Worm (Caenorhabditis elegans) whole organism, L4 larva: ENCODE measurements around the gene lmtr-3.

Experiments used
- F10B5.3 ChIP-seq: sonication (generic microtip); optimal IDR thresholded peaks from 2 replicates; lab custom pipeline; 2016; ENCODE audit warnings: mild to moderate bottlenecking, missing genetic modification characterization, missing compliant biosample characterization
- F44E2.7 ChIP-seq: fragments of 200-800 bp; sonication (Bioruptor generic); IDR thresholded peaks from 2 replicates; pipeline ENCODE4 v2.1.2; 2022; ENCODE audit warnings: missing genetic modification characterization, missing compliant biosample characterization
- F49E8.2 ChIP-seq: sonication (generic microtip); optimal IDR thresholded peaks from 2 replicates; lab custom pipeline; 2016; ENCODE audit warnings: missing compliant biosample characterization, mild to moderate bottlenecking, missing genetic modification characterization, borderline replicate concordance
- R02D3.7 ChIP-seq: fragments of 150-350 bp; sonication (generic microtip); optimal IDR thresholded peaks from 3 replicates; lab custom pipeline; 2014; ENCODE audit warnings: missing biosample characterization, missing genetic modification characterization
- T26A8.4 ChIP-seq: fragments of 200-800 bp; sonication (Bioruptor generic); IDR thresholded peaks from 2 replicates; pipeline ENCODE4 v1.3.6; 2022; ENCODE audit warnings: missing genetic modification characterization, missing compliant biosample characterization
- aha-1 ChIP-seq: fragments of 150-350 bp; peaks from one replicate; lab custom pipeline; 2014; ENCODE audit warnings: missing biosample characterization, missing genetic modification characterization
- ama-1 ChIP-seq: fragments of 150-350 bp; optimal IDR thresholded peaks from 2 replicates; lab custom pipeline; 2014; ENCODE audit warnings: inconsistent platforms, mixed read lengths
- arid-1 ChIP-seq: fragments of 200-800 bp; sonication (Bioruptor generic); conservative IDR thresholded peaks from 2 replicates; pipeline ENCODE4 v1.3.6; 2022; ENCODE audit warnings: missing genetic modification reagents, missing genetic modification characterization, missing compliant biosample characterization
- attf-4 ChIP-seq: sonication (generic microtip); optimal IDR thresholded peaks from 3 replicates; lab custom pipeline; 2017; ENCODE audit warnings: missing biosample characterization, missing genetic modification characterization
- ceh-20 ChIP-seq: fragments of 200-800 bp; sonication (Bioruptor generic); IDR thresholded peaks from 2 replicates; pipeline ENCODE4 v1.3.6; 2022; ENCODE audit warnings: missing genetic modification reagents, missing genetic modification characterization, missing compliant biosample characterization
- daf-12 ChIP-seq: fragments of 150-350 bp; optimal IDR thresholded peaks from 2 replicates; lab custom pipeline; 2014; ENCODE audit warnings: missing biosample characterization, missing genetic modification reagents, missing genetic modification characterization
- daf-8 ChIP-seq: fragments of 200-800 bp; sonication (Bioruptor generic); IDR thresholded peaks from 2 replicates; pipeline ENCODE4 v1.3.6; 2022; ENCODE audit warnings: missing genetic modification characterization, missing compliant biosample characterization
- dmd-6 ChIP-seq: fragments of 200-800 bp; sonication (Bioruptor generic); IDR thresholded peaks from 2 replicates; pipeline ENCODE4 v1.3.6; 2022; ENCODE audit warnings: missing genetic modification reagents, missing genetic modification characterization, missing compliant biosample characterization
- dmd-9 ChIP-seq: fragments of 200-800 bp; sonication (Bioruptor generic); IDR thresholded peaks from 2 replicates; pipeline ENCODE4 v1.3.6; 2022; ENCODE audit warnings: missing genetic modification reagents, missing genetic modification characterization, missing compliant biosample characterization
- dpl-1 ChIP-seq: fragments of 150-350 bp; optimal IDR thresholded peaks from 2 replicates; lab custom pipeline; 2014; ENCODE audit warnings: missing biosample characterization, missing genetic modification reagents, missing genetic modification characterization
- duxl-1 ChIP-seq: sonication (generic microtip); optimal IDR thresholded peaks from 2 replicates; lab custom pipeline; 2016; ENCODE audit warnings: mild to moderate bottlenecking, missing genetic modification characterization, moderate library complexity, missing compliant biosample characterization; ENCODE audit not compliant: poor library complexity
- dve-1 ChIP-seq: sonication (generic microtip); optimal IDR thresholded peaks from 2 replicates; lab custom pipeline; 2017; ENCODE audit warnings: antibody characterized with exemption, mild to moderate bottlenecking, missing genetic modification characterization, missing compliant biosample characterization; ENCODE audit not compliant: insufficient read depth
- egl-43 ChIP-seq: fragments of 200-800 bp; sonication (Bioruptor generic); IDR thresholded peaks from 2 replicates; pipeline ENCODE4 v1.3.6; 2022; ENCODE audit warnings: missing genetic modification reagents, missing genetic modification characterization, missing compliant biosample characterization
- gei-8 ChIP-seq: fragments of 200-800 bp; sonication (Bioruptor generic); optimal IDR thresholded peaks from 2 replicates; lab custom pipeline; 2018; ENCODE audit warnings: mild to moderate bottlenecking, missing genetic modification characterization, missing compliant biosample characterization
- hlh-11 ChIP-seq: fragments of 200-800 bp; sonication (Bioruptor generic); optimal IDR thresholded peaks from 2 replicates; lab custom pipeline; 2018; ENCODE audit warnings: mild to moderate bottlenecking, missing genetic modification characterization, missing compliant biosample characterization
- hlh-30 ChIP-seq: sonication (generic microtip); optimal IDR thresholded peaks from 2 replicates; lab custom pipeline; 2017; ENCODE audit warnings: antibody characterized with exemption, mild to moderate bottlenecking, missing genetic modification characterization, missing compliant biosample characterization; ENCODE audit not compliant: insufficient read depth
- jun-1 ChIP-seq: fragments of 150-350 bp; optimal IDR thresholded peaks from 2 replicates; lab custom pipeline; 2014; ENCODE audit warnings: missing biosample characterization, missing genetic modification reagents, missing genetic modification characterization
- lin-1 ChIP-seq: fragments of 200-800 bp; sonication (Bioruptor generic); IDR thresholded peaks from 2 replicates; pipeline ENCODE4 v1.3.6; 2022; ENCODE audit warnings: missing genetic modification reagents, missing genetic modification characterization, missing compliant biosample characterization
- lin-29 ChIP-seq: fragments of 200-800 bp; sonication (Bioruptor generic); IDR thresholded peaks from 2 replicates; pipeline ENCODE4 v1.3.6; 2022; ENCODE audit warnings: missing genetic modification reagents, missing genetic modification characterization, missing compliant biosample characterization
- lin-38 ChIP-seq: fragments of 200-800 bp; sonication (Bioruptor generic); IDR thresholded peaks from 2 replicates; pipeline ENCODE4 v1.3.6; 2022; ENCODE audit warnings: missing genetic modification reagents, missing genetic modification characterization, missing compliant biosample characterization
- lin-39 ChIP-seq: fragments of 150-350 bp; optimal IDR thresholded peaks from 2 replicates; lab custom pipeline; 2014; ENCODE audit warnings: missing biosample characterization, missing genetic modification reagents, missing genetic modification characterization
- mdl-1 ChIP-seq, 2 experiments: fragments of 150-350 bp in 1 of 2; sonication (generic microtip) in 1 of 2; optimal IDR thresholded peaks; 2 replicates each; lab custom pipeline; 2014 to 2017; ENCODE audit warnings: missing biosample characterization in 2 of 2, missing genetic modification characterization in 2 of 2
- mxl-2 ChIP-seq: fragments of 200-800 bp; sonication (Bioruptor generic); conservative IDR thresholded peaks from 2 replicates; pipeline ENCODE4 v1.3.6; 2022; ENCODE audit warnings: missing genetic modification reagents, missing genetic modification characterization, missing compliant biosample characterization
- mxl-3 ChIP-seq: fragments of 200-800 bp; sonication (Bioruptor generic); optimal IDR thresholded peaks from 2 replicates; lab custom pipeline; 2018; ENCODE audit warnings: mild to moderate bottlenecking, missing genetic modification characterization, missing compliant biosample characterization
- nhr-25 ChIP-seq: sonication (generic microtip); optimal IDR thresholded peaks from 2 replicates; lab custom pipeline; 2017; ENCODE audit warnings: missing genetic modification characterization, mild to moderate bottlenecking, missing compliant biosample characterization, antibody characterized with exemption, moderate library complexity, borderline replicate concordance; ENCODE audit not compliant: insufficient read depth
- nhr-48 ChIP-seq: sonication (generic microtip); optimal IDR thresholded peaks from 2 replicates; lab custom pipeline; 2016; ENCODE audit warnings: mild to moderate bottlenecking, missing genetic modification characterization, missing compliant biosample characterization
- nhr-6 ChIP-seq: fragments of 150-350 bp; optimal IDR thresholded peaks from 2 replicates; lab custom pipeline; 2014; ENCODE audit warnings: missing biosample characterization, missing genetic modification characterization
- nhr-77 ChIP-seq: fragments of 150-350 bp; optimal IDR thresholded peaks from 2 replicates; lab custom pipeline; 2014; ENCODE audit warnings: missing biosample characterization, missing genetic modification characterization
- rbr-2 ChIP-seq: sonication (generic microtip); optimal IDR thresholded peaks from 2 replicates; lab custom pipeline; 2016; ENCODE audit warnings: missing genotype, missing genetic modification characterization, missing compliant biosample characterization
- saeg-2 ChIP-seq: fragments of 200-800 bp; sonication (Bioruptor generic); IDR thresholded peaks from 2 replicates; pipeline ENCODE4 v1.3.6; 2022; ENCODE audit warnings: missing genetic modification reagents, missing genetic modification characterization, missing compliant biosample characterization
- sdz-12 ChIP-seq: fragments of 200-800 bp; sonication (Bioruptor generic); optimal IDR thresholded peaks from 2 replicates; lab custom pipeline; 2018; ENCODE audit warnings: mild to moderate bottlenecking, missing genetic modification characterization, missing compliant biosample characterization
- set-16 ChIP-seq: fragments of 200-800 bp; sonication (Bioruptor generic); IDR thresholded peaks from 2 replicates; pipeline ENCODE4 v1.3.6; 2022; ENCODE audit warnings: missing genetic modification reagents, missing genetic modification characterization, missing compliant biosample characterization
- unc-130 ChIP-seq: sonication (generic microtip); optimal IDR thresholded peaks from 2 replicates; lab custom pipeline; 2016; ENCODE audit warnings: missing genetic modification reagents, missing genetic modification characterization, missing compliant biosample characterization
- unc-62 ChIP-seq, 3 experiments: fragments of 150-350 bp in 1 of 3; sonication (generic microtip); optimal IDR thresholded peaks in 2 of 3; peaks in 1 of 3; 1 replicate in 1 of 3; 2 replicates in 2 of 3; lab custom pipeline; 2014 to 2017; ENCODE audit warnings: missing biosample characterization in 3 of 3, missing genetic modification characterization in 3 of 3, missing genetic modification reagents in 3 of 3, missing genotype in 1 of 3
- zfp-2 ChIP-seq: sonication (generic microtip); optimal IDR thresholded peaks from 2 replicates; lab custom pipeline; 2016; ENCODE audit warnings: mild to moderate bottlenecking, missing genetic modification characterization, missing compliant biosample characterization
- zfp-3 ChIP-seq: fragments of 200-800 bp; sonication (Bioruptor generic); conservative IDR thresholded peaks from 2 replicates; pipeline ENCODE4 v1.3.6; 2022; ENCODE audit warnings: missing genetic modification reagents, missing genetic modification characterization, missing compliant biosample characterization
- ztf-7 ChIP-seq: fragments of 150-350 bp; optimal IDR thresholded peaks from 2 replicates; lab custom pipeline; 2014; ENCODE audit warnings: missing biosample characterization, missing genetic modification characterization

Gene lmtr-3

DNA sequence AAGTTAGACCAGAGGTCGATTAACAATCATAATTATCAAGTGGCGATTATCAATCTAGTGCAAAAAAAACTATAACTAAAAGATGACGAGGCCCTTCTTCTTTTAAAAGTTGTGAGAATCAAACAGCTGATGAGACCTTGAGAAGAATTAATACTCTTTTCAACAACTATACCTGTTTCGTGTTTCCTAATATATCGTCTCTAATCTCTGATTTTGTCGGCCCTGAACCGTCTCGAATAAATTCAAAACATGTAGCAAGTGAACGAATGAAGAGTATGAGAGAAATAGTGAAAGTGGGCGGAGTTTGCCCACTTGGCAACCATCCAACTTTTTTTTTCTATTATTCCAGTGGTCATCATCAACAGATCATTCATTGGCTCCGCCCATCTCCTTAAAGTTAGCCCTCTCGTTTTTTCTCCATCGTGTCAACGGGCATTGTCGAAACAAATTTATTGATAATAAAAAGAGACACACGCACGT is 36.4 kb upstream of the lmtr-3 start, which contains the start of gene Y42A5A.1:
Gene Y42A5A.1 (plus strand): TSS at position 430 of the 480 bp plus-strand sequence.
- TF ChIP-seq gei-8 (GFP tag; lab: Kevin White, UChicago) (no peak), arid-1 (GFP tag; lab: Robert Waterston, UW) (no peak)
- TF ChIP-seq, all 104 proteins: peak for 0

DNA sequence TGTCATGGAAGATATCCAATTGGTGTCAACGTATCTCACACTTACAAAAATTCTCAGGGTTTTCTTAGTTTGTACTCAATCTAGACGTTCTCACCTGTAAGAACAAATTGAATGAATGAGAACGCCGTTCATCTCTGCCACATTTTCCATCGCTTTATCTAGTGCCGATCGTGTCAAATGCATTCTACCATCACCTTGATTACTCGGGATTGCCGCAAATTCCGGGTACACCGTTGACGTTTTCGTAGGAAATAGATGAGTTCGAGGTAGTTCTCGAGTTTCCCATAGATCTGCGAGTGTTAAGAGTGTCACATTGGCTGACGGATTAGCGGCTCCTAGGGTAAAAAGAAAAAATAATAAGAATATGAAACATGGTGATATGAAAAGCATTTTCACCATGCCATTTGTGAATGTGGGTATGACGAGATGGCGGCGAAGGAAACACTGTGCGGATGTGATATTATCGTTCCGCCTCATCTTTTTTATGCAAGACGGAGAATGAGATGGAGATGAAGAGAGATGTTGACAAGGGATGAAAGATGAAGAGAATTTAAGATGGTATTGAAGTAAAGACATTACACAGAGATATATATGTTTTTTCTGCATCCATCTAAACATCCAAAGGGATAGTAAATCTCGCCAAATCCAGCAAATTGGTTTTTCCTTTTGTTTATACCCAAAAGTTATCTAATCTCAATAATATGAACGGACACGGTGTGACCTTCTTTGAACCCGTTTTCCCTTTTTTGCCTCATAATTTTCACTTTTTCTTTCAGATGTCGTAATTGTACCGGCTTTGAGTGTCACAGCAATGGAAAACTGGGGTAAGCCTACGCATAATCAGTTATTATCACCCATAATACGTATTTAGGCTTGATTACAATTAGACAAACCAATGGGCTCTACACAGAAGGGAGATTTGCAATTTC is 30.6 kb upstream of the lmtr-3 start, which contains the start of gene lact-8:
Gene lact-8 (minus strand): TSS at position 445 of the 929 bp plus-strand sequence.
- TF ChIP-seq aha-1 (tag; lab: Kevin White, UChicago) (peak; percentile 71), duxl-1 (tag; lab: Kevin White, UChicago) (no peak)

DNA sequence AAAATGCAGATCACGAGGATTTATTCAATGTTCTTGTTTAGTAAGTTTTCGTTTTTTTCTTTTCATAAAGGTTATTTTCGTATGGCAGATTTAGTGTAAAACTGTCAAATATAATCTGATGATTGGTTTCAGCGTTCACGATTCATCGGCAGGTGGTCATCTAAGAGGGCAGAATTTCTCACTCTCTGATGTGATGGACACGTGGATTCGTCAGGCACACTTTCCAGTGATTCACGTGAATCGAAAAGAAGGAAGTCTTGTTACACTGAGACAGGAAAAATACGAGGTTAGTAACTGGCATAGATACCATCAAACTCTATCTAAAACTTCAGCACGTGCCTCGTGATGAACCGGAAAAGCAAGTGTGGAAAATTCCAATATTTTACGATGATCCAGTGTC is 29.3 kb upstream of the lmtr-3 start:
- TF ChIP-seq ceh-20 (GFP tag; lab: Robert Waterston, UW) (peak; percentile 32; the same call in 1 of the 2 replicates), nhr-25 (tag; lab: Kevin White, UChicago) (no peak), hlh-30 (peak; percentile 77), dve-1 (tag; lab: Kevin White, UChicago) (peak; percentile 18), nhr-48 (peak; percentile 70), dmd-9 (no peak), attf-4 (tag; lab: Kevin White, UChicago) (no peak), saeg-2 (GFP tag; lab: Robert Waterston, UW) (no peak), nhr-6 (peak; percentile 26), sdz-12 (GFP tag; lab: Kevin White, UChicago) (no peak), zfp-3 (GFP tag; lab: Robert Waterston, UW) (no peak), dmd-6 (GFP tag; lab: Robert Waterston, UW) (peak; percentile 60), dpl-1 (GFP tag; lab: Kevin White, UChicago) (no peak), egl-43 (GFP tag; lab: Robert Waterston, UW) (no peak), jun-1 (tag; lab: Kevin White, UChicago) (no peak), unc-130 (GFP tag; lab: Kevin White, UChicago) (no peak), mdl-1 (tag; optimal IDR thresholded peaks at IDR 0.05; lab: Kevin White, UChicago) (peak in 1 of 2 experiments; percentile 26), mxl-3 (GFP tag; lab: Kevin White, UChicago) (peak; percentile 73), hlh-11 (tag; lab: Kevin White, UChicago) (peak; percentile 34), daf-12 (tag; lab: Kevin White, UChicago) (no peak), unc-62 (GFP tag; optimal IDR thresholded peaks at IDR 0.05 in 1 of 2; lab: Kevin White, UChicago) (peak in 1 of 2 experiments; percentile 73), unc-62 (tag; optimal IDR thresholded peaks at IDR 0.05; lab: Kevin White, UChicago) (no peak), set-16 (GFP tag; lab: Robert Waterston, UW) (no peak), mxl-2 (GFP tag; lab: Robert Waterston, UW) (peak; percentile 83), zfp-2 (no peak), T26A8.4 (GFP tag; lab: Robert Waterston, UW) (0 out of 2 replicates have a peak, but pooled peaks have one; percentile 26), rbr-2 (tag; lab: Kevin White, UChicago) (no peak), F10B5.3 (tag; lab: Kevin White, UChicago) (no peak)

- no peak for TF ChIP-seq nhr-77 (tag; lab: Kevin White, UChicago)
- no peak for TF ChIP-seq lin-38 (GFP tag; lab: Robert Waterston, UW)
- TF ChIP-seq lin-1 (GFP tag; lab: Robert Waterston, UW): no peak
- no peak for TF ChIP-seq F44E2.7 (GFP tag; lab: Robert Waterston, UW)
- TF ChIP-seq rbr-2 (tag; lab: Kevin White, UChicago): no peak
- TF ChIP-seq daf-8 (GFP tag; lab: Robert Waterston, UW): no peak
- no peak for TF ChIP-seq F49E8.2 (tag; lab: Kevin White, UChicago)
- no peak for TF ChIP-seq mxl-3 (GFP tag; lab: Kevin White, UChicago)
- TF ChIP-seq dve-1 (tag; lab: Kevin White, UChicago): no peak
- no peak for TF ChIP-seq lin-39 (tag; lab: Kevin White, UChicago)
- no peak for TF ChIP-seq lin-29 (GFP tag; lab: Robert Waterston, UW)
- no peak for TF ChIP-seq ceh-20 (GFP tag; lab: Robert Waterston, UW)
- TF ChIP-seq R02D3.7: no peak
- no peak for TF ChIP-seq jun-1 (tag; lab: Kevin White, UChicago)
- no peak for TF ChIP-seq ztf-7 (tag; lab: Kevin White, UChicago)
- TF ChIP-seq T26A8.4 (GFP tag; lab: Robert Waterston, UW): no peak
- no peak for TF ChIP-seq ama-1 (lab: Kevin White, UChicago)
Measured at ce11 chrV:11095873-11096272, 28.1 kb upstream of the lmtr-3 start, which contains the start of gene Y42A5A.3. TSS of gene Y42A5A.3 (minus strand) at chrV:11095973.
